Worm (Caenorhabditis elegans) whole organism, L3 larva: Measurements from ENCODE around the gene T20B3.1.

Experiments
- ZK546.5 ChIP-seq: sonication (generic microtip); optimal IDR thresholded peaks from 2 replicates; lab custom pipeline; 2017; ENCODE audit warnings: missing biosample characterization, missing genetic modification characterization
- aly-2 ChIP-seq: fragments of 150-350 bp; optimal IDR thresholded peaks from 2 replicates; lab custom pipeline; 2014; ENCODE audit warnings: missing biosample characterization, missing genetic modification characterization
- ama-1 ChIP-seq: fragments of 150-350 bp; optimal IDR thresholded peaks from 2 replicates; lab custom pipeline; 2018
- ceh-16 ChIP-seq: sonication (generic microtip); optimal IDR thresholded peaks from 2 replicates; lab custom pipeline; 2017; ENCODE audit warnings: missing biosample characterization, missing genetic modification characterization
- ceh-28 ChIP-seq: fragments of 150-350 bp; optimal IDR thresholded peaks from 2 replicates; lab custom pipeline; 2014; ENCODE audit warnings: missing biosample characterization, missing genetic modification reagents, missing genetic modification characterization
- ceh-9 ChIP-seq: sonication (generic microtip); optimal IDR thresholded peaks from 2 replicates; lab custom pipeline; 2018; ENCODE audit warnings: missing biosample characterization, missing genetic modification characterization
- daf-12 ChIP-seq: fragments of 150-350 bp; optimal IDR thresholded peaks from 2 replicates; lab custom pipeline; 2014; ENCODE audit warnings: missing biosample characterization, missing genetic modification reagents, missing genetic modification characterization
- egl-5 ChIP-seq: fragments of 150-350 bp; optimal IDR thresholded peaks from 2 replicates; lab custom pipeline; 2017; ENCODE audit warnings: missing biosample characterization, missing genetic modification reagents, missing genetic modification characterization, inconsistent platforms
- elt-1 ChIP-seq: fragments of 150-350 bp; optimal IDR thresholded peaks from 2 replicates; lab custom pipeline; 2014; ENCODE audit warnings: missing biosample characterization, missing genetic modification characterization
- elt-2 ChIP-seq: sonication (generic microtip); optimal IDR thresholded peaks from 2 replicates; lab custom pipeline; 2016; ENCODE audit warnings: missing genetic modification reagents, mild to moderate bottlenecking, missing genetic modification characterization, missing compliant biosample characterization
- elt-3 ChIP-seq, 3 experiments: fragments of 150-350 bp in 1 of 3; sonication (generic microtip) in 2 of 3; optimal IDR thresholded peaks; 2 replicates in 2 of 3; 4 replicates in 1 of 3; lab custom pipeline; 2014 to 2017; ENCODE audit warnings: missing biosample characterization in 3 of 3, missing genetic modification characterization in 3 of 3
- fkh-10 ChIP-seq: sonication (generic microtip); optimal IDR thresholded peaks from 2 replicates; lab custom pipeline; 2017; ENCODE audit warnings: missing biosample characterization, missing genetic modification reagents, missing genetic modification characterization
- fkh-2 ChIP-seq: fragments of 150-350 bp; optimal IDR thresholded peaks from 2 replicates; lab custom pipeline; 2014; ENCODE audit warnings: missing biosample characterization, missing genetic modification reagents, missing genetic modification characterization
- fos-1 ChIP-seq: fragments of 150-350 bp; optimal IDR thresholded peaks from 2 replicates; lab custom pipeline; 2014; ENCODE audit warnings: missing biosample characterization, missing genetic modification characterization
- jun-1 ChIP-seq: fragments of 150-350 bp; optimal IDR thresholded peaks from 2 replicates; lab custom pipeline; 2014; ENCODE audit warnings: missing biosample characterization, missing genetic modification reagents, missing genetic modification characterization
- lin-39 ChIP-seq: fragments of 150-350 bp; optimal IDR thresholded peaks from 2 replicates; lab custom pipeline; 2018; ENCODE audit warnings: missing biosample characterization, missing genetic modification reagents, missing genetic modification characterization
- lsy-12 ChIP-seq: sonication (generic microtip); optimal IDR thresholded peaks from 2 replicates; lab custom pipeline; 2016; ENCODE audit warnings: mild to moderate bottlenecking, missing genetic modification characterization, missing compliant biosample characterization
- mdl-1 ChIP-seq: fragments of 150-350 bp; optimal IDR thresholded peaks from 2 replicates; lab custom pipeline; 2014; ENCODE audit warnings: missing biosample characterization, missing genetic modification characterization
- mml-1 ChIP-seq: fragments of 150-350 bp; sonication (generic microtip); optimal IDR thresholded peaks from 3 replicates; lab custom pipeline; 2014; ENCODE audit warnings: missing biosample characterization, missing genetic modification characterization
- nfya-1 ChIP-seq: sonication (generic microtip); optimal IDR thresholded peaks from 2 replicates; lab custom pipeline; 2017; ENCODE audit warnings: missing genetic modification characterization, mild to moderate bottlenecking, missing compliant biosample characterization, antibody characterized with exemption, moderate library complexity; ENCODE audit not compliant: insufficient read depth
- nhr-11 ChIP-seq: fragments of 150-350 bp; optimal IDR thresholded peaks from 2 replicates; lab custom pipeline; 2014; ENCODE audit warnings: missing biosample characterization, missing genetic modification characterization
- nhr-237 ChIP-seq: fragments of 150-350 bp; optimal IDR thresholded peaks from 2 replicates; lab custom pipeline; 2014; ENCODE audit warnings: missing biosample characterization, missing genetic modification characterization
- nhr-25 ChIP-seq: sonication (generic microtip); optimal IDR thresholded peaks from 2 replicates; lab custom pipeline; 2017; ENCODE audit warnings: missing biosample characterization, missing genetic modification characterization
- nhr-28 ChIP-seq: fragments of 150-350 bp; optimal IDR thresholded peaks from 2 replicates; lab custom pipeline; 2014; ENCODE audit warnings: missing biosample characterization, missing genetic modification characterization
- nhr-43 ChIP-seq: sonication (generic microtip); optimal IDR thresholded peaks from 2 replicates; lab custom pipeline; 2016; ENCODE audit warnings: mild to moderate bottlenecking, missing genetic modification characterization, missing compliant biosample characterization; ENCODE audit not compliant: poor library complexity, severe bottlenecking
- nhr-76 ChIP-seq: fragments of 150-350 bp; sonication (generic microtip); optimal IDR thresholded peaks from 5 replicates; lab custom pipeline; 2014; ENCODE audit warnings: missing biosample characterization, missing genetic modification characterization
- nhr-77 ChIP-seq: fragments of 150-350 bp; optimal IDR thresholded peaks from 2 replicates; lab custom pipeline; 2014; ENCODE audit warnings: missing biosample characterization, missing genetic modification characterization
- pha-4 ChIP-seq: fragments of 150-350 bp; optimal IDR thresholded peaks from 2 replicates; lab custom pipeline; 2014; ENCODE audit warnings: missing biosample characterization, missing genetic modification reagents, missing genetic modification characterization
- pqm-1 ChIP-seq: fragments of 150-350 bp; optimal IDR thresholded peaks from 2 replicates; lab custom pipeline; 2017; ENCODE audit warnings: missing biosample characterization, missing genetic modification characterization, inconsistent platforms
- sea-2 ChIP-seq: fragments of 150-350 bp; sonication (generic microtip); optimal IDR thresholded peaks from 4 replicates; lab custom pipeline; 2014; ENCODE audit warnings: missing biosample characterization, missing genetic modification reagents, missing genetic modification characterization
- skn-1 ChIP-seq: fragments of 150-350 bp; optimal IDR thresholded peaks from 2 replicates; lab custom pipeline; 2014; ENCODE audit warnings: missing biosample characterization, missing genetic modification characterization
- snpc-4 ChIP-seq: fragments of 150-350 bp; optimal IDR thresholded peaks from 2 replicates; lab custom pipeline; 2014; ENCODE audit warnings: missing biosample characterization, missing genetic modification characterization
- tbx-2 ChIP-seq: sonication (generic microtip); optimal IDR thresholded peaks from 2 replicates; lab custom pipeline; 2016; ENCODE audit warnings: mild to moderate bottlenecking, missing genetic modification characterization, missing compliant biosample characterization
- unc-62 ChIP-seq: fragments of 150-350 bp; sonication (generic microtip); optimal IDR thresholded peaks from 4 replicates; lab custom pipeline; 2014; ENCODE audit warnings: missing biosample characterization, missing genetic modification reagents, missing genetic modification characterization
- ztf-11 ChIP-seq: fragments of 150-350 bp; optimal IDR thresholded peaks from 2 replicates; lab custom pipeline; 2014; ENCODE audit warnings: missing biosample characterization, missing genetic modification characterization
- ztf-4 ChIP-seq: fragments of 150-350 bp; optimal IDR thresholded peaks from 2 replicates; lab custom pipeline; 2014; ENCODE audit warnings: missing biosample characterization, missing genetic modification characterization

T20B3.1 gene

ce11 chrV:16815261-16815660 is at the start of gene T20B3.1:
Gene T20B3.1 (plus strand): TSS chrV:16815561.
- TF ChIP-seq mdl-1 (tag; lab: Kevin White, UChicago) (no peak), nhr-43 (tag; lab: Kevin White, UChicago) (no peak), nhr-77 (tag; lab: Kevin White, UChicago) (no peak), nhr-237 (tag; lab: Kevin White, UChicago) (no peak), ztf-11 (tag; lab: Kevin White, UChicago) (no peak), ceh-16 (tag; lab: Kevin White, UChicago) (no peak), nhr-25 (tag; lab: Kevin White, UChicago) (no peak)

ce11 chrV:16774428-16774827 is 40.9 kb upstream of the T20B3.1 start:
- TF ChIP-seq fos-1 (tag; lab: Kevin White, UChicago) (no peak), nhr-25 (tag; lab: Kevin White, UChicago) (peak; percentile 34), fkh-2 (tag; lab: Kevin White, UChicago) (no peak)
- TF ChIP-seq, all 47 proteins: peak for 1

- no peak for TF ChIP-seq lsy-12 (tag; lab: Kevin White, UChicago)
- TF ChIP-seq nhr-237 (tag; lab: Kevin White, UChicago) = no peak
- TF ChIP-seq nhr-25 (tag; lab: Kevin White, UChicago) = peak; percentile 33
- no peak for TF ChIP-seq nhr-77 (tag; lab: Kevin White, UChicago)
- no peak for TF ChIP-seq pha-4 (tag; lab: Kevin White, UChicago)
- TF ChIP-seq egl-5 (tag; lab: Kevin White, UChicago) = no peak
- no peak for TF ChIP-seq nhr-76 (tag; lab: Kevin White, UChicago)
- peak; percentile 47 for TF ChIP-seq elt-1 (tag; lab: Kevin White, UChicago)
- no peak for TF ChIP-seq skn-1 (tag; lab: Kevin White, UChicago)
- TF ChIP-seq snpc-4 (tag; lab: Kevin White, UChicago) = no peak
- no peak for TF ChIP-seq nhr-11 (tag; lab: Kevin White, UChicago)
- TF ChIP-seq nhr-43 (tag; lab: Kevin White, UChicago) = peak; percentile 14
- no peak for TF ChIP-seq unc-62 (GFP tag; lab: Kevin White, UChicago)
Observed at ce11 chrV:16778540-16779280, 36.7 kb upstream of the T20B3.1 start.

- no peak for TF ChIP-seq pha-4 (tag; lab: Kevin White, UChicago)
- TF ChIP-seq aly-2 = no peak
- no peak for TF ChIP-seq mml-1 (tag; lab: Kevin White, UChicago)
- TF ChIP-seq ceh-28 = no peak
- no peak for TF ChIP-seq tbx-2 (tag; lab: Kevin White, UChicago)
- TF ChIP-seq jun-1 (tag; lab: Kevin White, UChicago) = no peak
- no peak for TF ChIP-seq nhr-28 (tag; lab: Kevin White, UChicago)
- TF ChIP-seq nhr-77 (tag; lab: Kevin White, UChicago) = no peak
- TF ChIP-seq lin-39 (tag; lab: Kevin White, UChicago) = no peak
- no peak for TF ChIP-seq daf-12 (tag; lab: Kevin White, UChicago)
- no peak for TF ChIP-seq ztf-11 (tag; lab: Kevin White, UChicago)
- no peak for TF ChIP-seq sea-2 (GFP tag; lab: Kevin White, UChicago)
- TF ChIP-seq skn-1 (tag; lab: Kevin White, UChicago) = no peak
- TF ChIP-seq ceh-9 (tag; lab: Kevin White, UChicago) = no peak
- TF ChIP-seq pqm-1 = no peak
- TF ChIP-seq ztf-4 = no peak
- TF ChIP-seq unc-62 (GFP tag; lab: Kevin White, UChicago) = no peak
Observed at ce11 chrV:16779281-16779597, 36.1 kb upstream of the T20B3.1 start.

ce11 chrV:16779971-16780370 is 35.4 kb upstream of the T20B3.1 start:
- no peak for TF ChIP-seq ztf-4
- TF ChIP-seq nhr-28 (tag; lab: Kevin White, UChicago) = no peak
- TF ChIP-seq nfya-1 (tag; lab: Kevin White, UChicago) = no peak
- no peak for TF ChIP-seq elt-2 (tag; lab: Kevin White, UChicago)
- no peak for TF ChIP-seq ZK546.5 (tag; lab: Kevin White, UChicago)
- TF ChIP-seq daf-12 (tag; lab: Kevin White, UChicago) = no peak
- TF ChIP-seq fos-1 (tag; lab: Kevin White, UChicago) = no peak
- no peak for TF ChIP-seq lin-39 (tag; lab: Kevin White, UChicago)
- no peak for TF ChIP-seq ama-1 (lab: Kevin White, UChicago)
- TF ChIP-seq fkh-10 (GFP tag; lab: Kevin White, UChicago) = no peak
- no peak for TF ChIP-seq elt-3 (tag; optimal IDR thresholded peaks at IDR 0.05; lab: Kevin White, UChicago)
